Worm (Caenorhabditis elegans) whole organism, L3 larva: ENCODE results near the gene fbxa-219.

ENCODE experiments used
- ZK546.5 ChIP-seq: sonication (generic microtip); optimal IDR thresholded peaks from 2 replicates; lab custom pipeline; 2017; ENCODE audit warnings: missing biosample characterization, missing genetic modification characterization
- ceh-82 ChIP-seq: fragments of 150-350 bp; optimal IDR thresholded peaks from 2 replicates; lab custom pipeline; 2014; ENCODE audit warnings: missing biosample characterization, missing genetic modification characterization
- egl-27 ChIP-seq: sonication (generic microtip); optimal IDR thresholded peaks from 4 replicates; lab custom pipeline; 2017; ENCODE audit warnings: missing biosample characterization, missing genetic modification reagents, missing genetic modification characterization
- nhr-12 ChIP-seq: fragments of 150-350 bp; optimal IDR thresholded peaks from 2 replicates; lab custom pipeline; 2014; ENCODE audit warnings: missing biosample characterization, missing genetic modification characterization
- pha-4 ChIP-seq: fragments of 150-350 bp; optimal IDR thresholded peaks from 2 replicates; lab custom pipeline; 2014; ENCODE audit warnings: missing biosample characterization, missing genetic modification reagents, missing genetic modification characterization
- skn-1 ChIP-seq: fragments of 150-350 bp; optimal IDR thresholded peaks from 2 replicates; lab custom pipeline; 2014; ENCODE audit warnings: missing biosample characterization, missing genetic modification characterization
- snpc-4 ChIP-seq: fragments of 150-350 bp; optimal IDR thresholded peaks from 2 replicates; lab custom pipeline; 2014; ENCODE audit warnings: missing biosample characterization, missing genetic modification characterization
- tbx-2 ChIP-seq: sonication (generic microtip); optimal IDR thresholded peaks from 2 replicates; lab custom pipeline; 2016; ENCODE audit warnings: mild to moderate bottlenecking, missing genetic modification characterization, missing compliant biosample characterization
- unc-62 ChIP-seq: fragments of 150-350 bp; sonication (generic microtip); optimal IDR thresholded peaks from 4 replicates; lab custom pipeline; 2014; ENCODE audit warnings: missing biosample characterization, missing genetic modification reagents, missing genetic modification characterization
- ztf-11 ChIP-seq: fragments of 150-350 bp; optimal IDR thresholded peaks from 2 replicates; lab custom pipeline; 2014; ENCODE audit warnings: missing biosample characterization, missing genetic modification characterization
- ztf-4 ChIP-seq: fragments of 150-350 bp; optimal IDR thresholded peaks from 2 replicates; lab custom pipeline; 2014; ENCODE audit warnings: missing biosample characterization, missing genetic modification characterization

DNA sequence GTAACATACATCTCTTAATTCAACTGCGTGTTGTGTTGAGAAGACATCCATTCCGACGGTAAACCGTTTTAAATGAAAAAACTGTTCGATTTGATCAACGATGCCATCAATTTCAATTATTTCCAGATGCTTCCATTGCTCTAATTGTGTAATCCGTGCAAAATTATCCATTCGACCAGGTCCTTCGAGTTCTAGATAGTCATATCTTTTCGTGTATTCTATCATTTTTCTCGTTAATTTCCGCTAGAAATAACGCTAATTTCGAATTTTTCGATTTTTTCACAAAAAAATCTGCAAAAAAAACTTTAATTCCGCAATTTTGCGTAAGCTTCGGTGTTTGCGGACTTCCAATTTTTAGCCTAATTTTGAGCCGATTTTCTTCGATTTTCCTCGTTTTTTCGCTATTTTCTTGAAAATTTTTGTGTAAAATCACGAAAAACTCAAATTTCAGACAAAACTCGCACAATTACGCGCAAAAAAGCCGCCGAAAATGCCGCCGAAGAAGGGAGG is 22.8 kb downstream of the fbxa-219 start, which contains the start of the genes fbxa-66 and iffb-1:
- TF ChIP-seq ztf-4 (tag; lab: Kevin White, UChicago): no peak
- no peak for TF ChIP-seq nhr-12 (tag; lab: Kevin White, UChicago)
- peak; percentile 24 for TF ChIP-seq pha-4 (tag; lab: Kevin White, UChicago)
- TF ChIP-seq egl-27 (tag; lab: Kevin White, UChicago): no peak
- TF ChIP-seq ZK546.5: no peak
- no peak for TF ChIP-seq tbx-2 (tag; lab: Kevin White, UChicago)
- no peak for TF ChIP-seq skn-1 (tag; lab: Kevin White, UChicago)
- TF ChIP-seq ztf-11 (tag; lab: Kevin White, UChicago): no peak
- TF ChIP-seq ceh-82 (tag; lab: Kevin White, UChicago): no peak
- TF ChIP-seq unc-62: no peak
- TF ChIP-seq snpc-4 (tag; lab: Kevin White, UChicago): no peak
